Fruit fly (Drosophila melanogaster): ENCODE measurements around the gene Sgs7.

Gene Sgs7

DNA sequence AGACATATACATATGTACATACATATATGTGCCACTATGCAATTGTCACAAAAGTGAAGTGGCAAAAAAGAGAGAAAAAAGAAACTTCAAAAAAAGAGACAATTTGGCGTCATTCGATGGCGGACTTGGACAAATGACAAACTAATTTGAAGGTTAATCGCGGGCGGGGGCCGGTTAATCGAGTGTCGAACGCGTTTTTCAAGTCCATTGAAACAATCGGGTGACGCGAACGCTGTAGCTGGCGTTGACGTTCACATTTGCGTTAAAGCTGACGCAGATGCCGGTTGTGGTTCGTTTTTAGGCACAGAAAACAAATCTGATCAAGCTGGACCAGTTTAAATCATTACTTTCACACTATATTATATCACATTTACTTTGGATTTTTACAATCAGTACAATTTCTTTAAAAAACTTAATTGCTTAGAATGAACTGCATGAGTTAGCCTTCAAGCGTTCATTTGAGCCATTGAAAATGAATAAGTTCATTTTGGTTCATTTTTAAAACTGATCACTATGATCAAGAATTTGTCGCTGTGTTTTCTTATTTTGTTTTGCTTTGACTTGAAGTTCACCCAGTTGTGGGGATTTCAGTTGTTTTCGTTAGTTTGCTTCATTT, 24.2 kb downstream of the Sgs7 start (continued):
- no peak for TF ChIP-seq CG10274 (GFP tag; optimal IDR thresholded peaks at IDR 0.05)
- no peak for TF ChIP-seq eyg (GFP tag; optimal IDR thresholded peaks at IDR 0.05)
- no peak for TF ChIP-seq CG10654 (GFP tag; optimal IDR thresholded peaks at IDR 0.05)
- TF ChIP-seq bigmax (GFP tag; optimal IDR thresholded peaks at IDR 0.05): no peak
- no peak for TF ChIP-seq CG2129 (GFP tag; IDR thresholded peaks at IDR 0.05; ENCODE audit: partially characterized antibody)
- TF ChIP-seq Jarid2 (GFP tag; optimal IDR thresholded peaks at IDR 0.05): no peak
- peak; percentile 24 for TF ChIP-seq fd96Cb (tag; optimal IDR thresholded peaks at IDR 0.05)
- peak; percentile 34 for TF ChIP-seq CG1233 (GFP tag; optimal IDR thresholded peaks at IDR 0.05)
- TF ChIP-seq CG34422 (GFP tag; IDR thresholded peaks at IDR 0.05): 0 out of 3 replicates have a peak, but pooled peaks have one; percentile 37
- TF ChIP-seq Sox100B (GFP tag; optimal IDR thresholded peaks at IDR 0.05): peak; percentile 66
- TF ChIP-seq CG10366 (GFP tag; IDR thresholded peaks at IDR 0.05): 0 out of 2 replicates have a peak, but pooled peaks have one; percentile 15
- peak; percentile 25 for TF ChIP-seq Max (GFP tag; optimal IDR thresholded peaks at IDR 0.05)
- TF ChIP-seq bcd (GFP tag; optimal IDR thresholded peaks at IDR 0.05): peak; percentile 4
- TF ChIP-seq CG7839 (tag; optimal IDR thresholded peaks at IDR 0.05): peak; percentile 58
- no peak for TF ChIP-seq lbe (GFP tag; optimal IDR thresholded peaks at IDR 0.05)
- peak; percentile 44 for TF ChIP-seq fd3F (GFP tag; optimal IDR thresholded peaks at IDR 0.05)
- TF ChIP-seq Hmr (GFP tag; optimal IDR thresholded peaks at IDR 0.05): peak; percentile 58
- no peak for TF ChIP-seq CG2875 (GFP tag; optimal IDR thresholded peaks at IDR 0.05)
- TF ChIP-seq CG12391 (tag; optimal IDR thresholded peaks at IDR 0.05): peak; percentile 17
- TF ChIP-seq Ravus (GFP tag; IDR thresholded peaks at IDR 0.05): no peak
- peak; percentile 36 for TF ChIP-seq pnt (GFP tag; optimal IDR thresholded peaks at IDR 0.05)
- TF ChIP-seq lab (GFP tag; optimal IDR thresholded peaks at IDR 0.05): peak; percentile 56
- TF ChIP-seq CG13296 (GFP tag; optimal IDR thresholded peaks at IDR 0.05): peak; percentile 59
- TF ChIP-seq odd (GFP tag; optimal IDR thresholded peaks at IDR 0.05): peak; percentile 44
- TF ChIP-seq CG9215 (GFP tag; IDR thresholded peaks at IDR 0.05): no peak; the same call in 1 of the 2 replicates
- TF ChIP-seq fu2 (GFP tag; optimal IDR thresholded peaks at IDR 0.05): peak; percentile 15
- TF ChIP-seq B-H1 (GFP tag; IDR thresholded peaks at IDR 0.05): no peak
- no peak for TF ChIP-seq Hand (GFP tag; optimal IDR thresholded peaks at IDR 0.05)
- TF ChIP-seq ash1 (GFP tag; optimal IDR thresholded peaks at IDR 0.05): no peak
- no peak for TF ChIP-seq CG8765 (GFP tag; IDR thresholded peaks at IDR 0.05)
- TF ChIP-seq B-H2 (GFP tag; optimal IDR thresholded peaks at IDR 0.05): peak; percentile 6
- TF ChIP-seq bsh (GFP tag; optimal IDR thresholded peaks at IDR 0.05): peak in 1 of 2 experiments; percentile 1
- no peak for TF ChIP-seq Stat92E (GFP tag; optimal IDR thresholded peaks at IDR 0.05)
- TF ChIP-seq chif (GFP tag; optimal IDR thresholded peaks at IDR 0.05): peak in 1 of 2 experiments; percentile 18
- peak; percentile 42; the same call in 2 of the 3 replicates for TF ChIP-seq CG14050 (GFP tag; IDR thresholded peaks at IDR 0.05)
- TF ChIP-seq H15 (GFP tag; IDR thresholded peaks at IDR 0.05): 0 out of 3 replicates have a peak, but pooled peaks have one; percentile 5
- no peak for TF ChIP-seq CG6254 (GFP tag; optimal IDR thresholded peaks at IDR 0.05)
- no peak for TF ChIP-seq dan (GFP tag; IDR thresholded peaks at IDR 0.05)
- peak; percentile 45 for TF ChIP-seq unpg (GFP tag; optimal IDR thresholded peaks at IDR 0.05)
- TF ChIP-seq CG7928 (GFP tag; optimal IDR thresholded peaks at IDR 0.05): peak; percentile 26
- TF ChIP-seq D (optimal IDR thresholded peaks at IDR 0.05): no peak
- TF ChIP-seq D (GFP tag; optimal IDR thresholded peaks at IDR 0.05): no peak
- TF ChIP-seq CG4617 (GFP tag; optimal IDR thresholded peaks at IDR 0.05; ENCODE audit: borderline replicate concordance): no peak
- TF ChIP-seq zen (tag; optimal IDR thresholded peaks at IDR 0.05): no peak
- TF ChIP-seq CG8924 (tag; optimal IDR thresholded peaks at IDR 0.05): peak; percentile 63
- peak; percentile 58 for TF ChIP-seq Nf-YC (tag; optimal IDR thresholded peaks at IDR 0.05)
- no peak for TF ChIP-seq CG7357 (GFP tag; IDR thresholded peaks at IDR 0.05)
- no peak for TF ChIP-seq ERR (GFP tag; optimal IDR thresholded peaks at IDR 0.05)
- peak; percentile 29 for TF ChIP-seq CG12219 (GFP tag; optimal IDR thresholded peaks at IDR 0.05)
